Fruit fly (Drosophila melanogaster) whole organism, prepupa: ENCODE measurements around the gene Pdk1.

Experiments
- Blimp-1 ChIP-seq: fragments of 200-800 bp; sonication (Bioruptor generic); optimal IDR thresholded peaks from 3 replicates; lab custom pipeline; 2017; ENCODE audit warnings: missing biosample characterization, missing genetic modification characterization, mild to moderate bottlenecking, moderate library complexity, missing genetic modification reagents
- CG11294 ChIP-seq: fragments of 200-800 bp; sonication (Bioruptor generic); IDR thresholded peaks from 2 replicates; pipeline ENCODE4 v1.3.6; 2022; ENCODE audit warnings: missing biosample characterization, missing genetic modification characterization
- CG11762 ChIP-seq: fragments of 200-800 bp; sonication (Bioruptor generic); optimal IDR thresholded peaks from 3 replicates; lab custom pipeline; 2016; ENCODE audit warnings: missing biosample characterization, missing genetic modification characterization; ENCODE audit not compliant: insufficient read depth
- CG11902 ChIP-seq: fragments of 200-800 bp; sonication (Bioruptor generic); optimal IDR thresholded peaks from 3 replicates; lab custom pipeline; 2016; ENCODE audit warnings: missing biosample characterization, missing genetic modification characterization
- CG15336 ChIP-seq: fragments of 200-800 bp; sonication (Bioruptor generic); IDR thresholded peaks from 2 replicates; pipeline ENCODE4 v1.3.6; 2022; ENCODE audit warnings: missing biosample characterization, missing genetic modification characterization
- CG1621 ChIP-seq: fragments of 200-800 bp; sonication (Bioruptor generic); optimal IDR thresholded peaks from 3 replicates; lab custom pipeline; 2018; ENCODE audit warnings: missing biosample characterization, mild to moderate bottlenecking, missing genetic modification characterization
- CG34406 ChIP-seq: fragments of 200-800 bp; sonication (Bioruptor generic); optimal IDR thresholded peaks from 3 replicates; lab custom pipeline; 2016; ENCODE audit warnings: missing biosample characterization, missing genetic modification characterization
- CG6163 ChIP-seq: fragments of 200-800 bp; sonication (Bioruptor generic); IDR thresholded peaks from 3 replicates; pipeline ENCODE4 v1.3.6; 2022; ENCODE audit warnings: missing biosample characterization, missing genetic modification characterization
- CG6792 ChIP-seq: fragments of 200-800 bp; sonication (Bioruptor generic); optimal IDR thresholded peaks from 3 replicates; lab custom pipeline; 2016; ENCODE audit warnings: missing biosample characterization, missing genetic modification characterization
- CG6808 ChIP-seq: fragments of 200-800 bp; sonication (Bioruptor generic); optimal IDR thresholded peaks from 3 replicates; lab custom pipeline; 2017; ENCODE audit warnings: missing biosample characterization, missing genetic modification characterization, mild to moderate bottlenecking, moderate library complexity, missing genetic modification reagents
- CG6854 ChIP-seq: fragments of 200-800 bp; sonication (Bioruptor generic); optimal IDR thresholded peaks from 2 replicates; lab custom pipeline; 2017; ENCODE audit warnings: missing biosample characterization, mild to moderate bottlenecking, missing genetic modification characterization
- CG7368 ChIP-seq: fragments of 200-800 bp; sonication (Bioruptor generic); optimal IDR thresholded peaks from 3 replicates; lab custom pipeline; 2016; ENCODE audit warnings: missing biosample characterization, missing genetic modification characterization
- CG8119 ChIP-seq: fragments of 200-800 bp; sonication (Bioruptor generic); IDR thresholded peaks from 3 replicates; pipeline ENCODE4 v1.3.6; 2022; ENCODE audit warnings: missing biosample characterization, missing genetic modification characterization
- CG8319 ChIP-seq: fragments of 200-800 bp; sonication (Bioruptor generic); optimal IDR thresholded peaks from 3 replicates; lab custom pipeline; 2016; ENCODE audit warnings: missing biosample characterization, missing genetic modification characterization
- CG8632 ChIP-seq: fragments of 200-800 bp; sonication (Bioruptor generic); optimal IDR thresholded peaks from 3 replicates; lab custom pipeline; 2016; ENCODE audit warnings: missing biosample characterization, missing genetic modification characterization
- Eip78C ChIP-seq: fragments of 200-800 bp; sonication (Bioruptor generic); peaks from one replicate; lab custom pipeline; 2016; ENCODE audit warnings: missing biosample characterization, missing genetic modification characterization
- Eip93F ChIP-seq: fragments of 200-800 bp; sonication (Bioruptor generic); optimal IDR thresholded peaks from 2 replicates; lab custom pipeline; 2016; ENCODE audit warnings: missing biosample characterization, mild to moderate bottlenecking, missing genetic modification characterization
- Ets21C ChIP-seq: fragments of 200-800 bp; sonication (Bioruptor generic); optimal IDR thresholded peaks from 3 replicates; lab custom pipeline; 2016; ENCODE audit warnings: missing biosample characterization, missing genetic modification characterization
- Hr38 ChIP-seq: sonication (Bioruptor generic); optimal IDR thresholded peaks from 2 replicates; lab custom pipeline; 2016; ENCODE audit warnings: missing biosample characterization, missing genetic modification characterization
- Lpt ChIP-seq: fragments of 200-800 bp; sonication (Bioruptor generic); optimal IDR thresholded peaks from 3 replicates; lab custom pipeline; 2016; ENCODE audit warnings: missing biosample characterization, missing genetic modification characterization
- Met ChIP-seq: fragments of 200-800 bp; sonication (Bioruptor generic); optimal IDR thresholded peaks from 3 replicates; lab custom pipeline; 2016; ENCODE audit warnings: missing biosample characterization, missing genetic modification characterization
- OdsH ChIP-seq: fragments of 200-800 bp; sonication (Bioruptor generic); optimal IDR thresholded peaks from 3 replicates; lab custom pipeline; 2016; ENCODE audit warnings: missing biosample characterization, missing genetic modification characterization
- Sox102F ChIP-seq: fragments of 200-800 bp; sonication (Bioruptor generic); optimal IDR thresholded peaks from 2 replicates; lab custom pipeline; 2016; ENCODE audit warnings: missing biosample characterization, mild to moderate bottlenecking, missing genetic modification characterization
- Sox14 ChIP-seq: fragments of 200-800 bp; sonication (Bioruptor generic); optimal IDR thresholded peaks from 3 replicates; lab custom pipeline; 2016; ENCODE audit warnings: missing biosample characterization, missing genetic modification characterization
- achi ChIP-seq: fragments of 200-800 bp; sonication (Bioruptor generic); optimal IDR thresholded peaks from 3 replicates; lab custom pipeline; 2016; ENCODE audit warnings: missing biosample characterization, missing genetic modification characterization
- acj6 ChIP-seq: fragments of 200-800 bp; sonication (Bioruptor generic); optimal IDR thresholded peaks from 3 replicates; lab custom pipeline; 2016; ENCODE audit warnings: missing biosample characterization, missing genetic modification characterization
- cyc ChIP-seq: fragments of 200-800 bp; sonication (Bioruptor generic); optimal IDR thresholded peaks from 3 replicates; lab custom pipeline; 2016; ENCODE audit warnings: missing biosample characterization, missing genetic modification characterization
- dac ChIP-seq: fragments of 200-800 bp; sonication (Bioruptor generic); optimal IDR thresholded peaks from 2 replicates; lab custom pipeline; 2017; ENCODE audit warnings: missing biosample characterization, mild to moderate bottlenecking, missing genetic modification characterization
- dsx ChIP-seq: fragments of 200-800 bp; optimal IDR thresholded peaks from 3 replicates; lab custom pipeline; 2019; ENCODE audit warnings: missing biosample characterization, mild to moderate bottlenecking, missing genetic modification characterization, moderate library complexity; ENCODE audit not compliant: poor library complexity, severe bottlenecking
- eg ChIP-seq: fragments of 200-800 bp; sonication (Bioruptor generic); IDR thresholded peaks from 3 replicates; pipeline ENCODE4 v1.3.6; 2022; ENCODE audit warnings: missing biosample characterization, missing genetic modification characterization
- esn ChIP-seq: fragments of 200-800 bp; sonication (Bioruptor generic); optimal IDR thresholded peaks from 2 replicates; lab custom pipeline; 2016; ENCODE audit warnings: missing biosample characterization, mild to moderate bottlenecking, missing genetic modification characterization, moderate library complexity
- fkh ChIP-seq: fragments of 200-800 bp; sonication (Bioruptor generic); optimal IDR thresholded peaks from 3 replicates; lab custom pipeline; 2017; ENCODE audit warnings: missing biosample characterization, mild to moderate bottlenecking, missing genetic modification characterization, moderate library complexity
- lz ChIP-seq: fragments of 200-800 bp; sonication (Bioruptor generic); optimal IDR thresholded peaks from 3 replicates; lab custom pipeline; 2016; ENCODE audit warnings: missing biosample characterization, missing genetic modification characterization
- net ChIP-seq: fragments of 200-800 bp; sonication (Bioruptor generic); optimal IDR thresholded peaks from 3 replicates; lab custom pipeline; 2016; ENCODE audit warnings: missing biosample characterization, missing genetic modification characterization
- salr ChIP-seq, 2 experiments: fragments of 200-800 bp; sonication (Bioruptor generic); optimal IDR thresholded peaks; 3 replicates each; lab custom pipeline; 2016 to 2018; ENCODE audit warnings: missing biosample characterization in 2 of 2, missing genetic modification characterization in 2 of 2, mild to moderate bottlenecking in 1 of 2
- spab ChIP-seq: fragments of 200-800 bp; sonication (Bioruptor generic); optimal IDR thresholded peaks from 2 replicates; lab custom pipeline; 2017; ENCODE audit warnings: missing biosample characterization, mild to moderate bottlenecking, missing genetic modification characterization, missing genetic modification reagents
- ss ChIP-seq, 2 experiments: fragments of 200-800 bp; sonication (Bioruptor generic); optimal IDR thresholded peaks; 2 replicates in 1 of 2; 3 replicates in 1 of 2; lab custom pipeline; 2017 to 2018; ENCODE audit warnings: mild to moderate bottlenecking in 2 of 2, missing biosample characterization in 2 of 2, missing genetic modification characterization in 2 of 2, moderate library complexity in 1 of 2
- svp ChIP-seq: fragments of 200-800 bp; sonication (Bioruptor generic); peaks from one replicate; lab custom pipeline; 2016; ENCODE audit warnings: missing biosample characterization, missing genetic modification characterization
- topi ChIP-seq: fragments of 200-800 bp; sonication (Bioruptor generic); optimal IDR thresholded peaks from 3 replicates; lab custom pipeline; 2016; ENCODE audit warnings: missing biosample characterization, missing genetic modification characterization
- vri ChIP-seq: fragments of 200-800 bp; sonication (Bioruptor generic); optimal IDR thresholded peaks from 3 replicates; lab custom pipeline; 2016; ENCODE audit warnings: missing biosample characterization, mild to moderate bottlenecking, missing genetic modification characterization

Pdk1 gene

DNA sequence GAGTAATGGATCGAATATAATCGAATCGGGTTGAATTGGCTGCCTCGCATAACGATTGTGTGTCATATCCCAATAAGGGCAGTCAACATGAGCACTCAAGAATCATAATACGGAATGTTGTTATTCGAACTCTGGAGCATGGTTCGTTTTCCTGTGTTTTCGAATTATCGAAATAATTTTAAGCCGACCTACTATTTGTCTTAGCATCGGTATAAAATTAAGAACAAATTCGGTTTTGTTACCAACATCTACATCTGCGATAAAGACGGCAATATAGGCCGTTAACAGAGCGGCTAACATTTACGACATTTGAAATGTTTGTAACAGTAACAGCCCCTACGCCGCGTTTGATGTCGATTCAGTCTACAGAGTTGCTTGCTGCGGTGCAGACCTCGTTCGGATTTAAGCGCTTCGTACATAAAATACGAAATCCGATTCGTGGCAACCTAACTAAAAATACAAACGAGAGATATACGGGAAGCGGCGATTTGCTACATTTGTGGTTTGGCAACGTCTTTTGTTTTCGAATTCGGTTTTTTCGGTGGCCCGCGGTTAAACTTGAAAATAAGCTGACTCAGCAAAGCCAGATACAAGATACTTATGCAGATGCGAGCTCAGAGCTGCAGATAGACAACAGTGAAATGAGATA is 31.3 kb downstream of the Pdk1 start:
- TF ChIP-seq Ets21C (GFP tag; lab: Kevin White, UChicago) (no peak), CG6163 (GFP tag; lab: Robert Waterston, UW) (no peak), ss (GFP tag; optimal IDR thresholded peaks at IDR 0.05; lab: Kevin White, UChicago) (peak in 1 of 2 experiments; percentile 14), cyc (no peak), dac (GFP tag; lab: Kevin White, UChicago) (no peak), Eip78C (GFP tag; lab: Kevin White, UChicago) (peak; percentile 51), Sox102F (GFP tag; lab: Kevin White, UChicago) (peak; percentile 8), Blimp-1 (peak; percentile 21), acj6 (GFP tag; lab: Kevin White, UChicago) (no peak), dsx (GFP tag; lab: Kevin White, UChicago) (peak; percentile 44), Lpt (no peak), vri (GFP tag; lab: Kevin White, UChicago) (peak; percentile 47), CG6854 (peak; percentile 42), CG15336 (GFP tag; lab: Robert Waterston, UW) (peak; percentile 22; the same call in 1 of the 2 replicates), CG11762 (GFP tag; lab: Kevin White, UChicago) (no peak), lz (GFP tag; lab: Kevin White, UChicago) (no peak), CG8632 (GFP tag; lab: Kevin White, UChicago) (no peak), esn (GFP tag; lab: Kevin White, UChicago) (no peak), achi (no peak), CG8119 (GFP tag; lab: Robert Waterston, UW) (peak; percentile 42; the same call in 2 of the 3 replicates), fkh (GFP tag; lab: Kevin White, UChicago) (peak; percentile 24), svp (GFP tag; lab: Kevin White, UChicago) (peak; percentile 75), net (GFP tag; lab: Kevin White, UChicago) (peak; percentile 1), CG8319 (GFP tag; lab: Kevin White, UChicago) (no peak), CG34406 (GFP tag; lab: Kevin White, UChicago) (no peak), CG6808 (no peak), topi (GFP tag; lab: Kevin White, UChicago) (no peak)
- TF ChIP-seq, all 60 proteins: peak for 12

DNA sequence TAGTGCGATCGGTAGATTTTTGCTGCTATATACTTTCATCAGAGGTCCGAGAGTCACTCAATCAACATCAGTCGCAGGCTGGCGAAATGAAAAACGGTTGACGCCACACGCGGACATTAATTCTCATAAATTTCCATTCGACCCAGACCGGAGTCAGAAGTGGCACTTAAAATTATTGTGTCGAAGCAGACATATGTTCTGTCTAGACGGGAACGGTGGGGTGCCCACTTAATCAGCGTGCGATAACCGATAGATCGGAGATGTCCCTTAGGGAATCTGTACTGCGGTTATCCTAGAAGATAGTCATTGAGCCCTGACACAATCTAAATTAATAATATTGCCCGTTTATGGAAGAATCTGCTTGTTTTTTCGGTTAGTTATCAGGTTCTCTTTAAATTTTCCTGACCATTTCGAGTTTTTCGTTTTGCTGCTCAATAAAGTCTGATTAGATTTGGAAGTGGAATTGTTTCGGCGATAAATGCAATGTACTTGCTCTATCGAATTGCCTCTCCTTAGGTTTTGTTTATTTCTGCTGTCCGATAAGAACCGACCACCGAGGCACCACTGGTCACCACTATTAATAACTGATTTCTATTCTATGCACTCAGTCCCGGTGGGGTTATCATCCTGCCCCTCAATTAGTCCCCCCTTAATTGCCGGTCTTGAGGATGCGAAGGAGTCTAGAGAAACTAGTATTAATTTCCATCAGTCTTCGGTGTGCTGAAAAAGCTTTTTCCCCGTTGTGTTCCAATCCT is 32.8 kb downstream of the Pdk1 start:
- no peak for TF ChIP-seq esn (GFP tag; lab: Kevin White, UChicago)
- no peak for TF ChIP-seq CG8632 (GFP tag; lab: Kevin White, UChicago)
- TF ChIP-seq Sox14 (GFP tag; lab: Kevin White, UChicago) = no peak
- TF ChIP-seq CG8319 (GFP tag; lab: Kevin White, UChicago) = no peak
- TF ChIP-seq CG6792 (GFP tag; lab: Kevin White, UChicago) = no peak
- no peak for TF ChIP-seq dac (GFP tag; lab: Kevin White, UChicago)
- TF ChIP-seq CG15336 (GFP tag; lab: Robert Waterston, UW) = no peak
- no peak for TF ChIP-seq CG1621 (tag; lab: Kevin White, UChicago)

DNA sequence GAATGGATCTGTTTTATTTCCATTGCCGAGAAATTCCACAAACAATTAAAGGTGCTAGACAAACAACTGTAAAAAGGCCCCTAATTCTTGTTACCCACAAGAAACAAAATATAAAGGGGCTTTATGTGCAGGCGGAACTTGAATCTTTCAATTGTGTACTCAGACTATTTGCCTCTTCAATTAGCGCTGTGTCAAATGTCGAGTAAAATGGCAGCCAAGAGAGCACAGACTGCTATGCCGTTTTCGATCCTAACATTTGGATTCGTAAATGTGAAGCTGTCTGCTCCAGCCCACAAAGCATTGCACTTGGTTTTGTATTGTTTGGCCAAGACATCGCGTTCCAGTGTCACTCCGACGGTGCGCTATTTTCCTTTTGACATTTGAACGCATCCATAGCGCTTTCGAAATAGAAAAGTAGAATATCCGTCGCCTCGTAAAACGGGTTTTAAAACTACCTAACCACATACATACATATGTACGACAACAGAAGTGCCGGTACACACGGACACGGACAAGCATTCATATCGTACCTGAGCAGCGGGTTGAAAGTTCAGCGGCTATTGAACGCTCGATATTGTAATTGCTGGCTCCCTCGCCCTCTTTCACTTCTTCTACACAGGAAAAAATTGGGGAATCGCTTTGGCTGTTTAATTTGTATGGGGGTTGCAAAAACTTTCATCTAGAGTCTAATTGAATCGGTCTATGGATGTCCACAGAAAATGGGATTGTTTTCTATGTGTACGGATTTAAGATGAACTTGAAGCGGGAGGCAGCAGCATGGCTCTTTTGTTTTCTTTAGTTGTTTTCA is 36.9 kb downstream of the Pdk1 start:
- TF ChIP-seq Hr38 (GFP tag; lab: Kevin White, UChicago) (no peak), CG15336 (GFP tag; lab: Robert Waterston, UW) (peak; percentile 55), topi (GFP tag; lab: Kevin White, UChicago) (peak; percentile 50), spab (no peak), CG6808 (peak; percentile 32), CG11294 (GFP tag; lab: Robert Waterston, UW) (no peak; the same call in 1 of the 2 replicates), vri (GFP tag; lab: Kevin White, UChicago) (peak; percentile 36), eg (GFP tag; lab: Robert Waterston, UW) (0 out of 3 replicates have a peak, but pooled peaks have one; percentile 25), acj6 (GFP tag; lab: Kevin White, UChicago) (peak; percentile 29), CG6163 (GFP tag; lab: Robert Waterston, UW) (peak; percentile 67), OdsH (GFP tag; lab: Kevin White, UChicago) (peak; percentile 47), dac (GFP tag; lab: Kevin White, UChicago) (peak; percentile 0), Lpt (peak; percentile 60), svp (GFP tag; lab: Kevin White, UChicago) (peak; percentile 81), CG11902 (GFP tag; lab: Kevin White, UChicago) (peak; percentile 24), net (GFP tag; lab: Kevin White, UChicago) (peak; percentile 45), Sox102F (GFP tag; lab: Kevin White, UChicago) (peak; percentile 55), cyc (peak; percentile 46), salr (GFP tag; optimal IDR thresholded peaks at IDR 0.05; lab: Kevin White, UChicago) (peak in 1 of 2 experiments; percentile 23), Met (GFP tag; lab: Kevin White, UChicago) (peak; percentile 54), achi (peak; percentile 34), Eip93F (no peak), CG34406 (GFP tag; lab: Kevin White, UChicago) (peak; percentile 21), CG11762 (GFP tag; lab: Kevin White, UChicago) (no peak), CG7368 (GFP tag; lab: Kevin White, UChicago) (peak; percentile 46)
